Fruit fly (Drosophila melanogaster) whole organism, adult: Measurements from ENCODE around the gene kumpel.

Source experiments
- CG11617 ChIP-seq: fragments of 200-800 bp; sonication (Bioruptor generic); optimal IDR thresholded peaks from 2 replicates; lab custom pipeline; 2017; ENCODE audit warnings: mild to moderate bottlenecking, missing biosample characterization, missing genetic modification reagents, missing genetic modification characterization
- CG12768 ChIP-seq: fragments of 200-800 bp; sonication (Bioruptor generic); optimal IDR thresholded peaks from 2 replicates; lab custom pipeline; 2017; ENCODE audit warnings: missing biosample characterization, missing genetic modification characterization, mild to moderate bottlenecking, moderate library complexity, missing genetic modification reagents
- CG14711 ChIP-seq: fragments of 200-800 bp; sonication (Bioruptor generic); optimal IDR thresholded peaks from 2 replicates; lab custom pipeline; 2018; ENCODE audit warnings: missing biosample characterization, mild to moderate bottlenecking, missing genetic modification characterization, moderate library complexity
- CG33017 ChIP-seq: fragments of 200-800 bp; sonication (Bioruptor generic); optimal IDR thresholded peaks from 2 replicates; lab custom pipeline; 2018; ENCODE audit warnings: missing biosample characterization, mild to moderate bottlenecking, missing genetic modification characterization, moderate library complexity
- CG5204 ChIP-seq: fragments of 200-800 bp; sonication (Bioruptor generic); optimal IDR thresholded peaks from 2 replicates; lab custom pipeline; 2016; ENCODE audit warnings: missing biosample characterization, missing genetic modification characterization
- CG7045 ChIP-seq: fragments of 200-800 bp; sonication (Bioruptor generic); optimal IDR thresholded peaks from 2 replicates; lab custom pipeline; 2017; ENCODE audit warnings: missing biosample characterization, mild to moderate bottlenecking, missing genetic modification characterization
- CG7101 ChIP-seq: fragments of 200-800 bp; sonication (Bioruptor generic); optimal IDR thresholded peaks from 2 replicates; lab custom pipeline; 2018; ENCODE audit warnings: missing biosample characterization, mild to moderate bottlenecking, missing genetic modification characterization, moderate library complexity
- Clk ChIP-seq: fragments of 200-800 bp; sonication (Bioruptor generic); optimal IDR thresholded peaks from 2 replicates; lab custom pipeline; 2017; ENCODE audit warnings: missing biosample characterization, missing genetic modification characterization
- Crg-1 ChIP-seq: fragments of 200-800 bp; sonication (Bioruptor generic); optimal IDR thresholded peaks from 2 replicates; lab custom pipeline; 2016; ENCODE audit warnings: missing biosample characterization, missing genetic modification characterization
- Hr96 ChIP-seq: fragments of 200-800 bp; sonication (Bioruptor generic); optimal IDR thresholded peaks from 2 replicates; lab custom pipeline; 2016; ENCODE audit warnings: missing biosample characterization, missing genetic modification characterization
- Mnt ChIP-seq: fragments of 200-800 bp; sonication (Bioruptor generic); optimal IDR thresholded peaks from 2 replicates; lab custom pipeline; 2016; ENCODE audit warnings: missing biosample characterization, mild to moderate bottlenecking, missing genetic modification characterization
- bab1 ChIP-seq: fragments of 200-800 bp; sonication (Bioruptor generic); optimal IDR thresholded peaks from 3 replicates; lab custom pipeline; 2019; ENCODE audit warnings: missing biosample characterization, mild to moderate bottlenecking, missing genetic modification characterization, moderate library complexity
- cic ChIP-seq: fragments of 200-800 bp; sonication (Bioruptor generic); optimal IDR thresholded peaks from 2 replicates; lab custom pipeline; 2017; ENCODE audit warnings: missing biosample characterization, mild to moderate bottlenecking, missing genetic modification characterization, moderate library complexity
- cnc ChIP-seq, 2 experiments: fragments of >200 bp; optimal IDR thresholded peaks; 2 replicates each; lab custom pipeline; 2017
- kay ChIP-seq: fragments of 200-800 bp; sonication (Bioruptor generic); peaks from one replicate; lab custom pipeline; 2016; ENCODE audit warnings: missing biosample characterization, missing genetic modification characterization, borderline replicate concordance
- ovo ChIP-seq: fragments of 200-800 bp; sonication (Bioruptor generic); optimal IDR thresholded peaks from 2 replicates; lab custom pipeline; 2016; ENCODE audit warnings: missing biosample characterization, missing genetic modification characterization
- pad ChIP-seq: fragments of 200-800 bp; sonication (Bioruptor generic); optimal IDR thresholded peaks from 3 replicates; lab custom pipeline; 2017; ENCODE audit warnings: missing biosample characterization, missing genetic modification characterization, mild to moderate bottlenecking, moderate library complexity, missing genetic modification reagents
- tj ChIP-seq: fragments of 200-800 bp; sonication (Bioruptor generic); optimal IDR thresholded peaks from 3 replicates; lab custom pipeline; 2017; ENCODE audit warnings: missing biosample characterization, mild to moderate bottlenecking, missing genetic modification characterization, moderate library complexity
- toe ChIP-seq: fragments of 200-800 bp; sonication (Bioruptor generic); optimal IDR thresholded peaks from 2 replicates; lab custom pipeline; 2016; ENCODE audit warnings: missing biosample characterization, missing genetic modification characterization

Gene kumpel

dm6 chr3R:25880971-25881809 is 25.6 kb upstream of the kumpel start, which contains the start of gene Tsp96F:
Tsp96F (minus strand) TSS chr3R:25881427.
- no peak for TF ChIP-seq CG5204 (GFP tag; lab: Kevin White, UChicago)
- TF ChIP-seq bab1 (GFP tag; lab: Kevin White, UChicago), result peak; percentile 0

- TF ChIP-seq CG7101 (tag; lab: Kevin White, UChicago) (no peak), Mnt (GFP tag; lab: Kevin White, UChicago) (no peak), ovo (GFP tag; lab: Kevin White, UChicago) (no peak), bab1 (GFP tag; lab: Kevin White, UChicago) (no peak)
These were observed 24.9 kb upstream of the kumpel start, which contains the start of gene SppL for dm6 chr3R:25881915-25882314. SppL (plus strand) TSS chr3R:25881984.

- TF ChIP-seq Hr96 (no peak), Mnt (GFP tag; lab: Kevin White, UChicago) (no peak), CG12768 (no peak), bab1 (GFP tag; lab: Kevin White, UChicago) (no peak), CG7045 (GFP tag; lab: Kevin White, UChicago) (no peak), pad (GFP tag; lab: Kevin White, UChicago) (peak; percentile 60), kay (GFP tag; lab: Kevin White, UChicago) (peak; percentile 38), ovo (GFP tag; lab: Kevin White, UChicago) (no peak), cnc (optimal IDR thresholded peaks at IDR 0.05; lab: Kevin White, UChicago) (no peak)
These were observed 24.1 kb upstream of the kumpel start for dm6 chr3R:25882606-25883266.

dm6 chr3R:25883877-25884276 is 22.9 kb upstream of the kumpel start:
- TF ChIP-seq kay (GFP tag; lab: Kevin White, UChicago), result no peak
- no peak for TF ChIP-seq cic (GFP tag; lab: Kevin White, UChicago)
- TF ChIP-seq Mnt (GFP tag; lab: Kevin White, UChicago), result no peak
- no peak for TF ChIP-seq CG5204 (GFP tag; lab: Kevin White, UChicago)
- no peak for TF ChIP-seq CG14711 (tag; lab: Kevin White, UChicago)
- no peak for TF ChIP-seq toe (GFP tag; lab: Kevin White, UChicago)
- no peak for TF ChIP-seq CG11617 (GFP tag; lab: Kevin White, UChicago)
- TF ChIP-seq Crg-1 (GFP tag; lab: Kevin White, UChicago), result no peak
- no peak for TF ChIP-seq CG33017 (tag; lab: Kevin White, UChicago)
- no peak for TF ChIP-seq Clk (GFP tag; lab: Kevin White, UChicago)
- TF ChIP-seq cnc (optimal IDR thresholded peaks at IDR 0.05; lab: Kevin White, UChicago), result no peak
- TF ChIP-seq pad (GFP tag; lab: Kevin White, UChicago), result no peak
- TF ChIP-seq CG7045 (GFP tag; lab: Kevin White, UChicago), result no peak
- TF ChIP-seq Hr96, result no peak
- no peak for TF ChIP-seq CG12768

dm6 chr3R:25884301-25884700 is 22.5 kb upstream of the kumpel start:
- TF ChIP-seq tj (GFP tag; lab: Kevin White, UChicago), result no peak
- no peak for TF ChIP-seq bab1 (GFP tag; lab: Kevin White, UChicago)
- TF ChIP-seq CG14711 (tag; lab: Kevin White, UChicago), result peak; percentile 45
- no peak for TF ChIP-seq cic (GFP tag; lab: Kevin White, UChicago)
- no peak for TF ChIP-seq CG11617 (GFP tag; lab: Kevin White, UChicago)
- no peak for TF ChIP-seq kay (GFP tag; lab: Kevin White, UChicago)
- TF ChIP-seq CG12768, result no peak
- peak; percentile 60 for TF ChIP-seq CG33017 (tag; lab: Kevin White, UChicago)

dm6 chr3R:25885136-25885535 is 21.7 kb upstream of the kumpel start:
- TF ChIP-seq CG12768 (peak; percentile 7), ovo (GFP tag; lab: Kevin White, UChicago) (no peak)

dm6 chr3R:25888307-25889075 is 18.3 kb upstream of the kumpel start, which contains the start of gene Lnk:
Lnk (plus strand) TSS chr3R:25888542.
- TF ChIP-seq kay (GFP tag; lab: Kevin White, UChicago) (no peak), cic (GFP tag; lab: Kevin White, UChicago) (peak; percentile 47), bab1 (GFP tag; lab: Kevin White, UChicago) (peak; percentile 53), Hr96 (no peak), tj (GFP tag; lab: Kevin White, UChicago) (peak; percentile 6), Mnt (GFP tag; lab: Kevin White, UChicago) (peak; percentile 76), CG11617 (GFP tag; lab: Kevin White, UChicago) (peak; percentile 47), CG7101 (tag; lab: Kevin White, UChicago) (no peak)
